Worm (Caenorhabditis elegans) whole organism, L4 larva: Measurements from ENCODE around the gene F32D1.7.

Experiments
- ceh-32 ChIP-seq: sonication (generic microtip); optimal IDR thresholded peaks from 2 replicates; lab custom pipeline; 2016; ENCODE audit warnings: mild to moderate bottlenecking, missing genetic modification characterization, missing compliant biosample characterization; ENCODE audit not compliant: poor library complexity
- ceh-44 ChIP-seq: fragments of 200-800 bp; sonication (Bioruptor generic); IDR thresholded peaks from 2 replicates; pipeline ENCODE4 v1.3.6; 2022; ENCODE audit warnings: missing genetic modification reagents, missing genetic modification characterization, missing compliant biosample characterization
- mep-1 ChIP-seq: fragments of 150-350 bp; sonication (generic microtip); optimal IDR thresholded peaks from 3 replicates; lab custom pipeline; 2014; ENCODE audit warnings: missing biosample characterization, missing genetic modification characterization

DNA sequence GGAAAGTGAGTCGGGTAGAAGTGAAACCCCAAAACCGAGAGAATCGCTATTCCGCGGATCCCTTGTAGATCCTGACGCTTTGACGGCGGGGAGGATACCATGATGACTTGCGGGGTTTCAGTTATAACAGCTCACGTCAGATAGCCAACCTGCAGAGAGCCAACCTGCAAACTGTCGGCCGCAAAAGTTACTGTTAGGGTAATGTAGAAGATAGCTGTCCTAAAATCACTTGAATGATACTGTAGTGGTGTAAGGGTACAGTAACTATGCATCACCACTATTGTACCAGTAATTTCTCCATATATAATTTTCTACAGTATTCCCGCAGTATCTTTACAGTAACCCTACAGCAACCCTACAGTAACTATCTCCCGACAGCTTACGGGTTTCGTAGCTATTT is 43.5 kb downstream of the F32D1.7 start, which contains the start of gene oac-12:
- TF ChIP-seq ceh-44 (no peak), mep-1 (tag; lab: Kevin White, UChicago) (no peak), ceh-32 (tag; lab: Kevin White, UChicago) (no peak)
